Worm (Caenorhabditis elegans) whole organism, L4 larva: ENCODE data around the gene srx-23.

Experiments used
- spr-3 ChIP-seq: fragments of 200-800 bp; sonication (Bioruptor generic); optimal IDR thresholded peaks from 2 replicates; lab custom pipeline; 2018; ENCODE audit warnings: mild to moderate bottlenecking, missing genetic modification characterization, missing compliant biosample characterization
- unc-62 ChIP-seq, 3 experiments: fragments of 150-350 bp in 1 of 3; sonication (generic microtip); optimal IDR thresholded peaks in 2 of 3; peaks in 1 of 3; 1 replicate in 1 of 3; 2 replicates in 2 of 3; lab custom pipeline; 2014 to 2017; ENCODE audit warnings: missing biosample characterization in 3 of 3, missing genetic modification characterization in 3 of 3, missing genetic modification reagents in 3 of 3, missing genotype in 1 of 3

- TF ChIP-seq unc-62 (GFP tag; optimal IDR thresholded peaks at IDR 0.05 in 1 of 2; lab: Kevin White, UChicago): no peak
- no peak for TF ChIP-seq unc-62 (tag; optimal IDR thresholded peaks at IDR 0.05; lab: Kevin White, UChicago)
- no peak for TF ChIP-seq spr-3 (GFP tag; lab: Kevin White, UChicago)
Measured at ce11 chrV:657678-658077, 24.5 kb upstream of the srx-23 start, which contains the start of gene srh-246.
